Fruit fly (Drosophila melanogaster) whole organism, embryonic: ENCODE results near the gene Ts.

ENCODE experiments used
- CG31388 ChIP-seq: fragments of 200-800 bp; sonication (Bioruptor generic); optimal IDR thresholded peaks from 2 replicates; lab custom pipeline; 2016; ENCODE audit warnings: missing biosample characterization, missing genetic modification characterization
- CG6175 ChIP-seq: fragments of 200-800 bp; sonication (Bioruptor generic); IDR thresholded peaks from 3 replicates; pipeline ENCODE4 v1.3.6; 2022; ENCODE audit warnings: missing biosample characterization, missing genetic modification characterization
- Dll ChIP-seq: fragments of 200-800 bp; sonication (Bioruptor generic); IDR thresholded peaks from 4 replicates; pipeline ENCODE4 v1.3.6; 2022; ENCODE audit warnings: missing biosample characterization, missing genetic modification characterization; ENCODE audit not compliant: partially characterized antibody
- Ets65A ChIP-seq: fragments of 200-800 bp; sonication (Bioruptor generic); peaks from one replicate; lab custom pipeline; 2016; ENCODE audit warnings: missing biosample characterization, missing genetic modification characterization
- Ptx1 ChIP-seq: fragments of 200-800 bp; sonication (Bioruptor generic); IDR thresholded peaks from 2 replicates; pipeline ENCODE4 v1.3.6; 2022; ENCODE audit warnings: missing biosample characterization, missing genetic modification characterization
- Stat92E ChIP-seq, 3 experiments: fragments of >200 bp in 2 of 3; fragments of 200-800 bp in 1 of 3; sonication (Bioruptor generic) in 1 of 3; optimal IDR thresholded peaks; 2 replicates each; lab custom pipeline; 2017 to 2019; ENCODE audit warnings: missing biosample characterization in 3 of 3, missing genetic modification characterization in 3 of 3, mild to moderate bottlenecking in 1 of 3, moderate library complexity in 1 of 3
- fd64A ChIP-seq: fragments of 200-800 bp; sonication (Bioruptor generic); optimal IDR thresholded peaks from 3 replicates; lab custom pipeline; 2018; ENCODE audit warnings: missing biosample characterization, mild to moderate bottlenecking, missing genetic modification characterization
- h ChIP-seq: fragments of >200 bp; optimal IDR thresholded peaks from 2 replicates; lab custom pipeline; 2017
- kay ChIP-seq: fragments of 200-800 bp; sonication (Bioruptor generic); optimal IDR thresholded peaks from 2 replicates; lab custom pipeline; 2016; ENCODE audit warnings: missing biosample characterization, missing genetic modification characterization
- knrl ChIP-seq: fragments of 200-800 bp; sonication (Bioruptor generic); IDR thresholded peaks from 3 replicates; pipeline ENCODE4 v1.3.6; 2022; ENCODE audit warnings: missing biosample characterization, missing genetic modification characterization; ENCODE audit not compliant: partially characterized antibody
- mirr ChIP-seq: fragments of 200-800 bp; sonication (Bioruptor generic); optimal IDR thresholded peaks from 3 replicates; lab custom pipeline; 2018; ENCODE audit warnings: missing biosample characterization, mild to moderate bottlenecking, missing genetic modification characterization
- nerfin-1 ChIP-seq: fragments of 200-800 bp; sonication (Bioruptor generic); optimal IDR thresholded peaks from 3 replicates; lab custom pipeline; 2019; ENCODE audit warnings: missing biosample characterization, mild to moderate bottlenecking, missing genetic modification characterization, moderate library complexity

DNA sequence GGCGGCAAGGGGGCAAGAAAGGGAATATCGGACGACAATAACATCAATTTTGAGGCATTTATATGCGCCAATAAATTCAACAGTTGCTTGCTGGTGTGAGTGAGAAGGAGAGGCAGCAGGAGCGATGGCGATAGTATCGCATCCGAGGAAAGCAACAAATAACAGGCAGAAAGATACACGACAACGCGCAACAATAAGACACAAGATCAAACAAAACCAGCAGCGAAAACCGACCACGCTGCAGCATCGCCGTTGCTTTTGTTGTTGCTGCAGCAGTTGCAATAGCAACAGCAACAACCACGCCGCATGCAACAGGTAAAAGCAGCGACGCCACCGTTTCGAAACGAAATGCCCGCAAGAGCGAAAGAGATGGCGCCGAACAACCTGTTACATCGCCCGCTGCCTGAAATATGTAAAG lies 31.1 kb upstream of the Ts start:
- TF ChIP-seq Dll (GFP tag; lab: Robert Waterston, UW) (peak; percentile 54; the same call in 1 of the 4 replicates), h (lab: Kevin White, UChicago) (no peak), kay (GFP tag; lab: Kevin White, UChicago) (no peak), mirr (no peak), Stat92E (GFP tag; optimal IDR thresholded peaks at IDR 0.05; lab: Kevin White, UChicago) (no peak), nerfin-1 (tag; lab: Kevin White, UChicago) (no peak), Ets65A (GFP tag; lab: Kevin White, UChicago) (no peak), knrl (GFP tag; lab: Robert Waterston, UW) (no peak), Ptx1 (GFP tag; lab: Robert Waterston, UW) (no peak), CG31388 (GFP tag; lab: Kevin White, UChicago) (no peak), CG6175 (GFP tag; lab: Robert Waterston, UW) (0 out of 3 replicates have a peak, but pooled peaks have one; percentile 30), fd64A (no peak)
